Fruit fly (Drosophila melanogaster) whole organism, prepupa: ENCODE results near the gene janA.

Experiments
- CG10631 ChIP-seq: fragments of 200-800 bp; sonication (Bioruptor generic); optimal IDR thresholded peaks from 2 replicates; lab custom pipeline; 2016; ENCODE audit warnings: missing biosample characterization, missing genetic modification characterization
- CG10669 ChIP-seq: fragments of 200-800 bp; sonication (Bioruptor generic); optimal IDR thresholded peaks from 3 replicates; lab custom pipeline; 2018; ENCODE audit warnings: missing biosample characterization, mild to moderate bottlenecking, missing genetic modification characterization, moderate library complexity
- CG11294 ChIP-seq: fragments of 200-800 bp; sonication (Bioruptor generic); IDR thresholded peaks from 2 replicates; pipeline ENCODE4 v1.3.6; 2022; ENCODE audit warnings: missing biosample characterization, missing genetic modification characterization
- CG11902 ChIP-seq: fragments of 200-800 bp; sonication (Bioruptor generic); optimal IDR thresholded peaks from 3 replicates; lab custom pipeline; 2016; ENCODE audit warnings: missing biosample characterization, missing genetic modification characterization
- CG15336 ChIP-seq: fragments of 200-800 bp; sonication (Bioruptor generic); IDR thresholded peaks from 2 replicates; pipeline ENCODE4 v1.3.6; 2022; ENCODE audit warnings: missing biosample characterization, missing genetic modification characterization
- CG1621 ChIP-seq: fragments of 200-800 bp; sonication (Bioruptor generic); optimal IDR thresholded peaks from 3 replicates; lab custom pipeline; 2018; ENCODE audit warnings: missing biosample characterization, mild to moderate bottlenecking, missing genetic modification characterization
- CG16779 ChIP-seq: fragments of 200-800 bp; sonication (Bioruptor generic); optimal IDR thresholded peaks from 3 replicates; lab custom pipeline; 2017; ENCODE audit warnings: missing biosample characterization, mild to moderate bottlenecking, missing genetic modification characterization
- CG3032 ChIP-seq: fragments of 200-800 bp; optimal IDR thresholded peaks from 2 replicates; lab custom pipeline; 2019; ENCODE audit warnings: missing biosample characterization, mild to moderate bottlenecking, missing genetic modification characterization, moderate library complexity
- CG32006 ChIP-seq: fragments of 200-800 bp; sonication (Bioruptor generic); optimal IDR thresholded peaks from 3 replicates; lab custom pipeline; 2017; ENCODE audit warnings: missing biosample characterization, mild to moderate bottlenecking, missing genetic modification characterization
- CG34406 ChIP-seq: fragments of 200-800 bp; sonication (Bioruptor generic); optimal IDR thresholded peaks from 3 replicates; lab custom pipeline; 2016; ENCODE audit warnings: missing biosample characterization, missing genetic modification characterization
- CG3919 ChIP-seq: fragments of 200-800 bp; sonication (Bioruptor generic); optimal IDR thresholded peaks from 3 replicates; lab custom pipeline; 2016; ENCODE audit warnings: missing biosample characterization, missing genetic modification characterization
- CG4318 ChIP-seq: fragments of 200-800 bp; sonication (Bioruptor generic); optimal IDR thresholded peaks from 3 replicates; lab custom pipeline; 2017; ENCODE audit warnings: missing biosample characterization, mild to moderate bottlenecking, missing genetic modification characterization
- CG6163 ChIP-seq: fragments of 200-800 bp; sonication (Bioruptor generic); IDR thresholded peaks from 3 replicates; pipeline ENCODE4 v1.3.6; 2022; ENCODE audit warnings: missing biosample characterization, missing genetic modification characterization
- CG6276 ChIP-seq: fragments of 200-800 bp; sonication (Bioruptor generic); optimal IDR thresholded peaks from 2 replicates; lab custom pipeline; 2017; ENCODE audit warnings: missing biosample characterization, mild to moderate bottlenecking, missing genetic modification characterization
- CG6808 ChIP-seq: fragments of 200-800 bp; sonication (Bioruptor generic); optimal IDR thresholded peaks from 3 replicates; lab custom pipeline; 2017; ENCODE audit warnings: missing biosample characterization, missing genetic modification characterization, mild to moderate bottlenecking, moderate library complexity, missing genetic modification reagents
- CG6854 ChIP-seq: fragments of 200-800 bp; sonication (Bioruptor generic); optimal IDR thresholded peaks from 2 replicates; lab custom pipeline; 2017; ENCODE audit warnings: missing biosample characterization, mild to moderate bottlenecking, missing genetic modification characterization
- CG8119 ChIP-seq: fragments of 200-800 bp; sonication (Bioruptor generic); IDR thresholded peaks from 3 replicates; pipeline ENCODE4 v1.3.6; 2022; ENCODE audit warnings: missing biosample characterization, missing genetic modification characterization
- CG8319 ChIP-seq: fragments of 200-800 bp; sonication (Bioruptor generic); optimal IDR thresholded peaks from 3 replicates; lab custom pipeline; 2016; ENCODE audit warnings: missing biosample characterization, missing genetic modification characterization
- CG8632 ChIP-seq: fragments of 200-800 bp; sonication (Bioruptor generic); optimal IDR thresholded peaks from 3 replicates; lab custom pipeline; 2016; ENCODE audit warnings: missing biosample characterization, missing genetic modification characterization
- CG9139 ChIP-seq: fragments of 200-800 bp; sonication (Bioruptor generic); optimal IDR thresholded peaks from 3 replicates; lab custom pipeline; 2017; ENCODE audit warnings: missing biosample characterization, mild to moderate bottlenecking, missing genetic modification characterization
- Eip75B ChIP-seq: fragments of 200-800 bp; sonication (Bioruptor generic); optimal IDR thresholded peaks from 3 replicates; lab custom pipeline; 2016; ENCODE audit warnings: missing biosample characterization, missing genetic modification characterization
- Ets96B ChIP-seq: fragments of 200-800 bp; optimal IDR thresholded peaks from 2 replicates; lab custom pipeline; 2019; ENCODE audit warnings: missing biosample characterization, mild to moderate bottlenecking, missing genetic modification characterization, moderate library complexity
- Hr4 ChIP-seq: fragments of 200-800 bp; sonication (Bioruptor generic); optimal IDR thresholded peaks from 3 replicates; lab custom pipeline; 2016; ENCODE audit warnings: missing biosample characterization, missing genetic modification characterization
- Lpt ChIP-seq: fragments of 200-800 bp; sonication (Bioruptor generic); optimal IDR thresholded peaks from 3 replicates; lab custom pipeline; 2016; ENCODE audit warnings: missing biosample characterization, missing genetic modification characterization
- Met ChIP-seq: fragments of 200-800 bp; sonication (Bioruptor generic); optimal IDR thresholded peaks from 3 replicates; lab custom pipeline; 2016; ENCODE audit warnings: missing biosample characterization, missing genetic modification characterization
- OdsH ChIP-seq: fragments of 200-800 bp; sonication (Bioruptor generic); optimal IDR thresholded peaks from 3 replicates; lab custom pipeline; 2016; ENCODE audit warnings: missing biosample characterization, missing genetic modification characterization
- Sox15 ChIP-seq: fragments of 200-800 bp; sonication (Bioruptor generic); optimal IDR thresholded peaks from 3 replicates; lab custom pipeline; 2016; ENCODE audit warnings: missing biosample characterization, missing genetic modification characterization
- acj6 ChIP-seq: fragments of 200-800 bp; sonication (Bioruptor generic); optimal IDR thresholded peaks from 3 replicates; lab custom pipeline; 2016; ENCODE audit warnings: missing biosample characterization, missing genetic modification characterization
- cyc ChIP-seq: fragments of 200-800 bp; sonication (Bioruptor generic); optimal IDR thresholded peaks from 3 replicates; lab custom pipeline; 2016; ENCODE audit warnings: missing biosample characterization, missing genetic modification characterization
- dsx ChIP-seq: fragments of 200-800 bp; optimal IDR thresholded peaks from 3 replicates; lab custom pipeline; 2019; ENCODE audit warnings: missing biosample characterization, mild to moderate bottlenecking, missing genetic modification characterization, moderate library complexity; ENCODE audit not compliant: poor library complexity, severe bottlenecking
- eg ChIP-seq: fragments of 200-800 bp; sonication (Bioruptor generic); IDR thresholded peaks from 3 replicates; pipeline ENCODE4 v1.3.6; 2022; ENCODE audit warnings: missing biosample characterization, missing genetic modification characterization
- esn ChIP-seq: fragments of 200-800 bp; sonication (Bioruptor generic); optimal IDR thresholded peaks from 2 replicates; lab custom pipeline; 2016; ENCODE audit warnings: missing biosample characterization, mild to moderate bottlenecking, missing genetic modification characterization, moderate library complexity
- fd59A ChIP-seq: fragments of 200-800 bp; sonication (Bioruptor generic); optimal IDR thresholded peaks from 2 replicates; lab custom pipeline; 2017; ENCODE audit warnings: missing biosample characterization, mild to moderate bottlenecking, missing genetic modification characterization, missing genetic modification reagents
- fd85E ChIP-seq: fragments of 200-800 bp; sonication (Bioruptor generic); optimal IDR thresholded peaks from 3 replicates; lab custom pipeline; 2016; ENCODE audit warnings: missing biosample characterization, missing genetic modification characterization
- lz ChIP-seq: fragments of 200-800 bp; sonication (Bioruptor generic); optimal IDR thresholded peaks from 3 replicates; lab custom pipeline; 2016; ENCODE audit warnings: missing biosample characterization, missing genetic modification characterization
- net ChIP-seq: fragments of 200-800 bp; sonication (Bioruptor generic); optimal IDR thresholded peaks from 3 replicates; lab custom pipeline; 2016; ENCODE audit warnings: missing biosample characterization, missing genetic modification characterization
- pdm3 ChIP-seq: fragments of 200-800 bp; sonication (Bioruptor generic); optimal IDR thresholded peaks from 3 replicates; lab custom pipeline; 2016; ENCODE audit warnings: missing biosample characterization, missing genetic modification characterization
- salr ChIP-seq, 2 experiments: fragments of 200-800 bp; sonication (Bioruptor generic); optimal IDR thresholded peaks; 3 replicates each; lab custom pipeline; 2016 to 2018; ENCODE audit warnings: missing biosample characterization in 2 of 2, missing genetic modification characterization in 2 of 2, mild to moderate bottlenecking in 1 of 2
- spab ChIP-seq: fragments of 200-800 bp; sonication (Bioruptor generic); optimal IDR thresholded peaks from 2 replicates; lab custom pipeline; 2017; ENCODE audit warnings: missing biosample characterization, mild to moderate bottlenecking, missing genetic modification characterization, missing genetic modification reagents
- ss ChIP-seq, 2 experiments: fragments of 200-800 bp; sonication (Bioruptor generic); optimal IDR thresholded peaks; 2 replicates in 1 of 2; 3 replicates in 1 of 2; lab custom pipeline; 2017 to 2018; ENCODE audit warnings: mild to moderate bottlenecking in 2 of 2, missing biosample characterization in 2 of 2, missing genetic modification characterization in 2 of 2, moderate library complexity in 1 of 2
- topi ChIP-seq: fragments of 200-800 bp; sonication (Bioruptor generic); optimal IDR thresholded peaks from 3 replicates; lab custom pipeline; 2016; ENCODE audit warnings: missing biosample characterization, missing genetic modification characterization

The janA gene

DNA sequence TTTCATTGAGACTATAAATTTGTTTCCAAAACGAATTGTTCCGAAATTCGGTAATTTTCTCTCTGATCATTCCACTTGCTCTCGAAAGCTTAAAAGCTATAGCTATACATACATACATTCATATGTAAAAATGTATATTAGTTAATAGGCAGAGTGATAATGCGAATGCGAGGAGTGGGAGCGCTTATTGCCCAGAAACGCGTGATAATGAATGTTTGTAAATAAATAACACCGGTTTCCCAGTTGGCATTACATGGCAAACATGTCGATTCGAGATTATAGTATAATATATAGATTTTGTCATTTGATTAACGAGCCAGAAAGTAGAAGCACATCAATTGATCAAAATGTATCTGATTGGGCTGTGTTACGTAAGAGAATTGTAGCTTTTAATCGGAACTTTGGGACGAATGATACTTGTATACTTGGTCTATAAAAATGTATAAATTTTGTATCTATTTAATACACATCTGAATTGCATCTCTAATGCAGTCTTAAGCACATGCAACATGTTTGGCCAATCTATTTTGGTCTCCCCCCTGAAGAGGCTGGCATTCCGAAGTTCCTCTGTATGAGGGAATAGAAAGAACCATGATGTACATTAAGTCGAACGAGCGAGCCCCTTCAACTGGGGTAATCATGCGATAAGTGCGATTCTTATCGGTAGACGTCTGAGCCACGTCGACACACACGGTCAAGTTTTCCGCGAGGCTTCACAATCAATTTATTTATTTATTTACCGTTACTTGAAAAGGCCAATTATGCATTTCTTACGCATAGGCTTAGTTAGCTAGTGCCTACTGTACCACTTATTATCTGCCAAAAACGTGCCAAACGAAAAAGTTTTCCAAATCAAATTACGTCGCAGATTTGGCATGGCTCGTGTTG, 26.5 kb downstream of the janA start (continued):
- TF ChIP-seq OdsH (GFP tag; lab: Kevin White, UChicago), result peak; percentile 25
- TF ChIP-seq CG8632 (GFP tag; lab: Kevin White, UChicago), result no peak
- TF ChIP-seq CG4318 (GFP tag; lab: Kevin White, UChicago), result no peak
- no peak for TF ChIP-seq acj6 (GFP tag; lab: Kevin White, UChicago)
- TF ChIP-seq salr (GFP tag; optimal IDR thresholded peaks at IDR 0.05; lab: Kevin White, UChicago), result peak in 1 of 2 experiments; percentile 13
- TF ChIP-seq CG6276 (GFP tag; lab: Kevin White, UChicago), result no peak
- TF ChIP-seq CG8319, result no peak
- no peak for TF ChIP-seq fd85E
- TF ChIP-seq lz (GFP tag; lab: Kevin White, UChicago), result no peak
- no peak for TF ChIP-seq fd59A (GFP tag; lab: Kevin White, UChicago)
- peak; percentile 64 for TF ChIP-seq CG15336 (GFP tag; lab: Robert Waterston, UW)
- peak; percentile 46; the same call in 1 of the 3 replicates for TF ChIP-seq CG8119
- no peak for TF ChIP-seq CG6808 (GFP tag; lab: Kevin White, UChicago)
- peak; percentile 34; the same call in 1 of the 2 replicates for TF ChIP-seq CG11294 (GFP tag; lab: Robert Waterston, UW)
- TF ChIP-seq CG16779, result no peak
- peak; percentile 59 for TF ChIP-seq CG6163 (GFP tag; lab: Robert Waterston, UW)
- TF ChIP-seq Hr4, result peak; percentile 55
- no peak for TF ChIP-seq dsx (GFP tag; lab: Kevin White, UChicago)
- no peak for TF ChIP-seq CG10669
- no peak for TF ChIP-seq CG11902 (GFP tag; lab: Kevin White, UChicago)
- TF ChIP-seq esn (GFP tag; lab: Kevin White, UChicago), result no peak
- TF ChIP-seq ss (GFP tag; optimal IDR thresholded peaks at IDR 0.05; lab: Kevin White, UChicago), result no peak

DNA sequence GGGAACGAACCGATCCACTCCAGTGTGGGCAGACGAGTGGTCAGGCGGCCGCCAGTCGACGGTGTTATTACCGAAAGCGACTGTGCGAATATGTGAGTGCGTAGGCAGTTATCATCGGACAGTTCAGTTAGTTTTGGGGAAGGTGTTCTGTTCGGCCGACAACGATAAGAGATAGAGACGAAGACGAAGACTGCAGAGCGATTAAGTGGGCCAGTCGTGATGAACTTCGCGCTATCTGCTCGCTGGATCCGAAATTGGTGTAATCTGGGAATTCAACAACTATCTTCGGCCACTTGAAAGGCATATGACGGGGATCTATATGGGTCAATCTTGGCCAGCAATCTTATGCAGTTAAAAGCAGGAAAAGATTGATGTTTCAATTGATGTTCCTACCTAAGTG, 30.2 kb downstream of the janA start, which contains the start of gene CG7912:
Gene CG7912, minus strand, starts transcription at position 17 of the 400 bp plus-strand sequence.
- TF ChIP-seq CG6276 (GFP tag; lab: Kevin White, UChicago), result no peak
- no peak for TF ChIP-seq Ets96B (tag; lab: Kevin White, UChicago)
- TF ChIP-seq CG16779, result no peak
- no peak for TF ChIP-seq CG15336 (GFP tag; lab: Robert Waterston, UW)
- TF ChIP-seq CG34406, result no peak
- TF ChIP-seq CG11294 (GFP tag; lab: Robert Waterston, UW), result no peak

- TF ChIP-seq Ets96B (tag; lab: Kevin White, UChicago) (peak; percentile 49), dsx (GFP tag; lab: Kevin White, UChicago) (peak; percentile 16), CG34406 (no peak), pdm3 (GFP tag; lab: Kevin White, UChicago) (no peak), Lpt (GFP tag; lab: Kevin White, UChicago) (peak; percentile 63), Eip75B (peak; percentile 41), salr (GFP tag; optimal IDR thresholded peaks at IDR 0.05; lab: Kevin White, UChicago) (peak in 1 of 2 experiments; percentile 1), topi (GFP tag; lab: Kevin White, UChicago) (no peak), CG3032 (tag; lab: Kevin White, UChicago) (peak; percentile 24), CG10669 (no peak), acj6 (GFP tag; lab: Kevin White, UChicago) (no peak), CG11902 (GFP tag; lab: Kevin White, UChicago) (no peak), CG3919 (peak; percentile 10), OdsH (GFP tag; lab: Kevin White, UChicago) (no peak), spab (GFP tag; lab: Kevin White, UChicago) (peak; percentile 58), CG8319 (no peak), Met (GFP tag; lab: Kevin White, UChicago) (no peak), CG10631 (GFP tag; lab: Kevin White, UChicago) (peak; percentile 51), eg (GFP tag; lab: Robert Waterston, UW) (peak; percentile 87), lz (GFP tag; lab: Kevin White, UChicago) (no peak), CG8119 (peak; percentile 67), net (GFP tag; lab: Kevin White, UChicago) (no peak), Sox15 (GFP tag; lab: Kevin White, UChicago) (no peak), CG1621 (tag; lab: Kevin White, UChicago) (peak; percentile 66), CG6808 (GFP tag; lab: Kevin White, UChicago) (peak; percentile 77), CG32006 (GFP tag; lab: Kevin White, UChicago) (peak; percentile 47), CG8632 (GFP tag; lab: Kevin White, UChicago) (no peak), CG9139 (GFP tag; lab: Kevin White, UChicago) (peak; percentile 75), ss (GFP tag; optimal IDR thresholded peaks at IDR 0.05; lab: Kevin White, UChicago) (peak; percentile 81 to 85), CG6163 (GFP tag; lab: Robert Waterston, UW) (peak; percentile 84), CG6854 (no peak), cyc (GFP tag; lab: Kevin White, UChicago) (no peak), CG16779 (peak; percentile 78)
These were observed 33.9 kb downstream of the janA start for dm6 chr3R:30005332-30005979.
